Worm (Caenorhabditis elegans) whole organism, L3 larva: ENCODE results near the gene Y39A3A.3.

Experiments used
- lin-39 ChIP-seq: fragments of 150-350 bp; optimal IDR thresholded peaks from 2 replicates; lab custom pipeline; 2018; ENCODE audit warnings: missing biosample characterization, missing genetic modification reagents, missing genetic modification characterization
- lsy-12 ChIP-seq: sonication (generic microtip); optimal IDR thresholded peaks from 2 replicates; lab custom pipeline; 2016; ENCODE audit warnings: mild to moderate bottlenecking, missing genetic modification characterization, missing compliant biosample characterization
- mdl-1 ChIP-seq: fragments of 150-350 bp; optimal IDR thresholded peaks from 2 replicates; lab custom pipeline; 2014; ENCODE audit warnings: missing biosample characterization, missing genetic modification characterization
- mml-1 ChIP-seq: fragments of 150-350 bp; sonication (generic microtip); optimal IDR thresholded peaks from 3 replicates; lab custom pipeline; 2014; ENCODE audit warnings: missing biosample characterization, missing genetic modification characterization
- nhr-77 ChIP-seq: fragments of 150-350 bp; optimal IDR thresholded peaks from 2 replicates; lab custom pipeline; 2014; ENCODE audit warnings: missing biosample characterization, missing genetic modification characterization
- ztf-11 ChIP-seq: fragments of 150-350 bp; optimal IDR thresholded peaks from 2 replicates; lab custom pipeline; 2014; ENCODE audit warnings: missing biosample characterization, missing genetic modification characterization

DNA sequence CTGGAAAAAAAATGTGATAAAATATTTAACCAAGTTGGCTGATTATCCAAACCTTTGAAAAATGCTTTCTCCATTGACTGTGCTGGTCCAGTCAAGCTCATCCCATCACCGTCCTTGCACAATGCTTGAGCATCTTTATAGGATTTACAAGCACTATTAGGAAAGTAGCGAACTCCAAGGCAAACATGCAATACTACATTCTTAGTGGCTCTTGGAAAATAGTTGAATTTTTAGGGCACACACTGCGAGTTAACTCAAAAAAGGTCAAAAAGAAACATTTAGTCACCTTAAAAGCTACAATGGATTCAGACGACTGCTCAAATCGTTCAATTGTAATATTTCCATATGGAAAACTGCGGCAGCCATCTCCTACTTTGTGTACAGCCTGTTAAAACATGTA, 14.1 kb downstream of the Y39A3A.3 start, which contains the start of gene M01E10.3:
- TF ChIP-seq lin-39 = no peak
- TF ChIP-seq ztf-11 (tag; lab: Kevin White, UChicago) = no peak
- no peak for TF ChIP-seq mml-1
- no peak for TF ChIP-seq nhr-77 (tag; lab: Kevin White, UChicago)
- TF ChIP-seq mdl-1 = no peak
- no peak for TF ChIP-seq lsy-12 (tag; lab: Kevin White, UChicago)
